Fruit fly (Drosophila melanogaster): ENCODE measurements around the gene CG31705.

CG31705 gene

dm6 chr2L:11528129-11528589 is at the start of gene CG31705 (continued):
- TF ChIP-seq CG1792 (GFP tag; optimal IDR thresholded peaks at IDR 0.05) (no peak), Dip2 (GFP tag; IDR thresholded peaks at IDR 0.05) (no peak), CG7987 (GFP tag; optimal IDR thresholded peaks at IDR 0.05) (no peak), Optix (GFP tag; IDR thresholded peaks at IDR 0.05) (no peak), CG18619 (GFP tag; optimal IDR thresholded peaks at IDR 0.05) (peak; percentile 48), CG1647 (GFP tag; optimal IDR thresholded peaks at IDR 0.05) (no peak), CG9817 (tag; optimal IDR thresholded peaks at IDR 0.05) (peak; percentile 44), CG3065 (GFP tag; optimal IDR thresholded peaks at IDR 0.05) (no peak), Gug (GFP tag; IDR thresholded peaks at IDR 0.05) (no peak), Hey (tag; optimal IDR thresholded peaks at IDR 0.05) (no peak), CG30403 (GFP tag; optimal IDR thresholded peaks at IDR 0.05) (peak; percentile 50), CG10979 (tag; optimal IDR thresholded peaks at IDR 0.05) (no peak), sc (optimal IDR thresholded peaks at IDR 0.05) (no peak), sc (GFP tag; optimal IDR thresholded peaks at IDR 0.05) (no peak), slbo (GFP tag; IDR thresholded peaks at IDR 0.05) (peak; percentile 67), so (GFP tag; IDR thresholded peaks at IDR 0.05) (no peak), ara (GFP tag; IDR thresholded peaks at IDR 0.05) (no peak), HLHmδ (GFP tag; optimal IDR thresholded peaks at IDR 0.05) (no peak), CG16813 (GFP tag; IDR thresholded peaks at IDR 0.05; ENCODE audit: partially characterized antibody) (no peak), CG17359 (tag; optimal IDR thresholded peaks at IDR 0.05) (peak; percentile 1), sqz (GFP tag; optimal IDR thresholded peaks at IDR 0.05) (no peak), CG9437 (GFP tag; optimal IDR thresholded peaks at IDR 0.05) (peak; percentile 44), lbe (GFP tag; optimal IDR thresholded peaks at IDR 0.05) (no peak), unc-4 (GFP tag; IDR thresholded peaks at IDR 0.05; ENCODE audit: partially characterized antibody) (no peak), CG30020 (tag; optimal IDR thresholded peaks at IDR 0.05) (no peak), yki (optimal IDR thresholded peaks at IDR 0.05) (no peak), odd (GFP tag; optimal IDR thresholded peaks at IDR 0.05) (peak; percentile 25), Atf6 (GFP tag; IDR thresholded peaks at IDR 0.05) (no peak), pnt (GFP tag; optimal IDR thresholded peaks at IDR 0.05) (no peak), CG9727 (GFP tag; optimal IDR thresholded peaks at IDR 0.05) (peak; percentile 72), Rfx (GFP tag; IDR thresholded peaks at IDR 0.05) (peak; percentile 65), CG8089 (GFP tag; optimal IDR thresholded peaks at IDR 0.05) (no peak), CG10209 (GFP tag; optimal IDR thresholded peaks at IDR 0.05) (peak; percentile 49), h (optimal IDR thresholded peaks at IDR 0.05) (no peak), sna (GFP tag; IDR thresholded peaks at IDR 0.05; ENCODE audit: partially characterized antibody) (no peak), en (GFP tag; optimal IDR thresholded peaks at IDR 0.05) (no peak), kah (GFP tag; optimal IDR thresholded peaks at IDR 0.05) (no peak), zfh1 (GFP tag; IDR thresholded peaks at IDR 0.05) (no peak), HLH54F (GFP tag; optimal IDR thresholded peaks at IDR 0.05) (no peak), Nf-YB (GFP tag; optimal IDR thresholded peaks at IDR 0.05) (no peak), bsh (GFP tag; optimal IDR thresholded peaks at IDR 0.05) (no peak), Sox100B (GFP tag; optimal IDR thresholded peaks at IDR 0.05) (peak; percentile 60), sd (tag; optimal IDR thresholded peaks at IDR 0.05) (no peak), ind (GFP tag; optimal IDR thresholded peaks at IDR 0.05) (peak; percentile 40), CG31441 (GFP tag; IDR thresholded peaks at IDR 0.05) (peak; percentile 49; the same call in 1 of the 2 replicates), CG1024 (GFP tag; IDR thresholded peaks at IDR 0.05) (no peak), Myb (GFP tag; optimal IDR thresholded peaks at IDR 0.05) (no peak), CG16815 (GFP tag; optimal IDR thresholded peaks at IDR 0.05) (peak; percentile 6), kni (GFP tag; optimal IDR thresholded peaks at IDR 0.05) (no peak), CG15073 (GFP tag; optimal IDR thresholded peaks at IDR 0.05) (no peak), CG4730 (GFP tag; IDR thresholded peaks at IDR 0.05) (no peak), CG1603 (tag; optimal IDR thresholded peaks at IDR 0.05) (no peak), Hmx (GFP tag; optimal IDR thresholded peaks at IDR 0.05) (no peak)

Measured in whole organism, embryonic.